Worm (Caenorhabditis elegans): ENCODE measurements around the gene col-36.

The col-36 gene

ce11 chrII:7139064-7139463, 29.5 kb downstream of the col-36 start (continued):
- TF ChIP-seq elt-2 (tag; optimal IDR thresholded peaks at IDR 0.05) (peak; percentile 72), elt-3 (tag; optimal IDR thresholded peaks at IDR 0.05) (peak in 1 of 6 experiments; percentile 1), nhr-28 (tag; optimal IDR thresholded peaks at IDR 0.05) (no peak)

- TF ChIP-seq lin-35 (GFP tag; optimal IDR thresholded peaks at IDR 0.05) (peak; percentile 44 to 62), nhr-90 (tag; optimal IDR thresholded peaks at IDR 0.05; ENCODE audit: poor library complexity) (no peak), F16B12.6 (tag; optimal IDR thresholded peaks at IDR 0.05) (peak; percentile 81), nhr-12 (tag; optimal IDR thresholded peaks at IDR 0.05) (no peak), efl-1 (optimal IDR thresholded peaks at IDR 0.05) (peak; percentile 39 to 43), efl-1 (GFP tag; optimal IDR thresholded peaks at IDR 0.05 in 1 of 2) (peak; percentile 50 to 55), dpl-1 (GFP tag; optimal IDR thresholded peaks at IDR 0.05) (peak; percentile 8 to 63 (median 29)), pqm-1 (tag; optimal IDR thresholded peaks at IDR 0.05) (no peak), unc-62 (GFP tag; optimal IDR thresholded peaks at IDR 0.05) (no peak), blmp-1 (tag; optimal IDR thresholded peaks at IDR 0.05) (peak; percentile 60), C16A3.4 (tag; optimal IDR thresholded peaks at IDR 0.05) (peak; percentile 47), lsy-2 (tag; optimal IDR thresholded peaks at IDR 0.05) (peak; percentile 84 to 97), mep-1 (tag; optimal IDR thresholded peaks at IDR 0.05) (peak; percentile 75)
Observed at ce11 chrII:7131871-7132693, 36.5 kb downstream of the col-36 start, which contains the start of the genes T07F8.4 and gld-3. T07F8.4 (minus strand) TSS chrII:7132032. gld-3 (plus strand) TSS chrII:7132643.

ce11 chrII:7126457-7126856, 42.2 kb downstream of the col-36 start, which contains the start of gene F10E7.1:
F10E7.1 (plus strand) TSS chrII:7126757.
- no peak for TF ChIP-seq aly-2 (tag; optimal IDR thresholded peaks at IDR 0.05)
- TF ChIP-seq sptf-1 (tag; optimal IDR thresholded peaks at IDR 0.05) = no peak
- TF ChIP-seq nhr-47 (tag; optimal IDR thresholded peaks at IDR 0.05) = no peak
- no peak for TF ChIP-seq ztf-4 (tag; optimal IDR thresholded peaks at IDR 0.05)
- TF ChIP-seq C34B4.2 (tag; optimal IDR thresholded peaks at IDR 0.05) = no peak
- no peak for TF ChIP-seq unc-98 (GFP tag; IDR thresholded peaks at IDR 0.05)

- TF ChIP-seq dpl-1 (GFP tag; optimal IDR thresholded peaks at IDR 0.05) = peak in 1 of 3 experiments; percentile 15
- TF ChIP-seq vab-15 (tag; optimal IDR thresholded peaks at IDR 0.05) = no peak
- TF ChIP-seq skn-1 (tag; optimal IDR thresholded peaks at IDR 0.05) = no peak
- no peak for TF ChIP-seq nhr-90 (tag; optimal IDR thresholded peaks at IDR 0.05; ENCODE audit: poor library complexity)
- peak in 1 of 2 experiments; percentile 6 for TF ChIP-seq efl-1 (optimal IDR thresholded peaks at IDR 0.05)
- peak in 1 of 2 experiments; percentile 82 for TF ChIP-seq efl-1 (GFP tag; optimal IDR thresholded peaks at IDR 0.05 in 1 of 2)
- no peak for TF ChIP-seq ztf-11 (tag; optimal IDR thresholded peaks at IDR 0.05)
- TF ChIP-seq nhr-11 (tag; optimal IDR thresholded peaks at IDR 0.05) = no peak
- TF ChIP-seq nhr-19 (GFP tag; conservative IDR thresholded peaks at IDR 0.05) = peak; percentile 24; the same call in 1 of the 2 replicates
- TF ChIP-seq C34B4.2 (tag; optimal IDR thresholded peaks at IDR 0.05) = no peak
- peak; percentile 16 for TF ChIP-seq swsn-7 (tag; optimal IDR thresholded peaks at IDR 0.05)
- TF ChIP-seq fkh-10 (GFP tag; optimal IDR thresholded peaks at IDR 0.05) = no peak
- no peak for TF ChIP-seq tlp-1 (tag; optimal IDR thresholded peaks at IDR 0.05)
- no peak for TF ChIP-seq ama-1 (optimal IDR thresholded peaks at IDR 0.05)
- TF ChIP-seq elt-3 (tag; optimal IDR thresholded peaks at IDR 0.05) = no peak
- TF ChIP-seq lin-39 (tag; optimal IDR thresholded peaks at IDR 0.05) = no peak
- TF ChIP-seq ces-1 (GFP tag; optimal IDR thresholded peaks at IDR 0.05) = no peak
- TF ChIP-seq zag-1 (tag; optimal IDR thresholded peaks at IDR 0.05) = no peak
- TF ChIP-seq pax-3 (tag; optimal IDR thresholded peaks at IDR 0.05) = no peak
- no peak for TF ChIP-seq ets-5 (GFP tag; IDR thresholded peaks at IDR 0.05)
- TF ChIP-seq nhr-84 (tag; optimal IDR thresholded peaks at IDR 0.05) = no peak
- TF ChIP-seq nhr-85 (tag) = peak; percentile 40
- TF ChIP-seq lsy-2 (tag; optimal IDR thresholded peaks at IDR 0.05) = peak; percentile 14 to 41
- TF ChIP-seq unc-86 (tag; optimal IDR thresholded peaks at IDR 0.05) = peak; percentile 37
- no peak for TF ChIP-seq grh-1 (GFP tag; IDR thresholded peaks at IDR 0.05)
- TF ChIP-seq unc-30 (tag; optimal IDR thresholded peaks at IDR 0.05) = no peak
- TF ChIP-seq xbp-1 (tag; optimal IDR thresholded peaks at IDR 0.05) = no peak
- no peak for TF ChIP-seq C04F5.9 (tag; optimal IDR thresholded peaks at IDR 0.05)
- no peak for TF ChIP-seq isw-1 (GFP tag; IDR thresholded peaks at IDR 0.05)
- TF ChIP-seq mab-9 (GFP tag; IDR thresholded peaks at IDR 0.05) = no peak
- peak; percentile 55 for TF ChIP-seq nhr-47 (tag; optimal IDR thresholded peaks at IDR 0.05)
Observed at ce11 chrII:7122661-7123418, 45.8 kb downstream of the col-36 start, which contains the start of gene F10E7.11. F10E7.11 (minus strand) TSS chrII:7122892.
